Fruit fly (Drosophila melanogaster) S2 (cell line): ENCODE measurements around the gene Obp84a.

Experiments
- CG8478 ChIP-seq: fragments of >200 bp; optimal IDR thresholded peaks from 2 replicates; lab custom pipeline; 2018
- CTCF ChIP-seq, 2 experiments: fragments of >200 bp; optimal IDR thresholded peaks; 2 replicates each; lab custom pipeline; 2018

- no peak for TF ChIP-seq CG8478 (lab: Kevin White, UChicago)
- no peak for TF ChIP-seq CTCF (optimal IDR thresholded peaks at IDR 0.05; lab: Kevin White, UChicago)
Observed at dm6 chr3R:7208331-7208730, 43.4 kb downstream of the Obp84a start, which contains the start of gene CG1288.
